Worm (Caenorhabditis elegans): Measurements from ENCODE around the gene Y66D12A.1.

ce11 chrIII:11629354-11629753 is 21.4 kb downstream of the Y66D12A.1 start, which contains the start of gene Y66A7A.7:
- TF ChIP-seq nfya-1 (tag; optimal IDR thresholded peaks at IDR 0.05; ENCODE audit: borderline replicate concordance, insufficient read depth) (no peak), pha-4 (tag; optimal IDR thresholded peaks at IDR 0.05) (no peak), T07F8.4 (tag; optimal IDR thresholded peaks at IDR 0.05) (no peak), snpc-4 (GFP tag; optimal IDR thresholded peaks at IDR 0.05) (no peak), snpc-4 (tag; optimal IDR thresholded peaks at IDR 0.05) (no peak), ceh-58 (GFP tag; IDR thresholded peaks at IDR 0.05) (no peak), bed-1 (GFP tag; IDR thresholded peaks at IDR 0.05) (no peak), ama-1 (optimal IDR thresholded peaks at IDR 0.05) (no peak), ama-1 (GFP tag; optimal IDR thresholded peaks at IDR 0.05) (no peak), F10E7.11 (tag; optimal IDR thresholded peaks at IDR 0.05) (no peak), nhr-90 (tag; optimal IDR thresholded peaks at IDR 0.05) (no peak), unc-62 (GFP tag; optimal IDR thresholded peaks at IDR 0.05) (no peak), pbrm-1 (GFP tag; IDR thresholded peaks at IDR 0.05) (no peak), mel-28 (tag; optimal IDR thresholded peaks at IDR 0.05; ENCODE audit: borderline replicate concordance) (no peak)

All from whole organism, young adult.